Fruit fly (Drosophila melanogaster) whole organism, embryonic: ENCODE results near the gene Kyat.

ENCODE experiments used
- Bteb2 ChIP-seq: fragments of 200-800 bp; sonication (Bioruptor generic); optimal IDR thresholded peaks from 2 replicates; lab custom pipeline; 2016; ENCODE audit warnings: missing biosample characterization, missing genetic modification characterization
- CG10654 ChIP-seq: fragments of 200-800 bp; sonication (Bioruptor generic); optimal IDR thresholded peaks from 2 replicates; lab custom pipeline; 2016; ENCODE audit warnings: missing biosample characterization, missing genetic modification characterization
- CG14441 ChIP-seq: fragments of 200-800 bp; sonication (Bioruptor generic); IDR thresholded peaks from 2 replicates; pipeline ENCODE4 v1.3.6; 2022; ENCODE audit warnings: missing biosample characterization, missing genetic modification characterization
- CG15601 ChIP-seq: fragments of 200-800 bp; sonication (Bioruptor generic); optimal IDR thresholded peaks from 3 replicates; lab custom pipeline; 2019; ENCODE audit warnings: missing biosample characterization, mild to moderate bottlenecking, missing genetic modification characterization, moderate library complexity
- CG17186 ChIP-seq: fragments of 200-800 bp; sonication (Bioruptor generic); optimal IDR thresholded peaks from 3 replicates; lab custom pipeline; 2017; ENCODE audit warnings: missing biosample characterization, missing genetic modification reagents, missing genetic modification characterization
- CG1792 ChIP-seq: fragments of 200-800 bp; sonication (Bioruptor generic); optimal IDR thresholded peaks from 2 replicates; lab custom pipeline; 2016; ENCODE audit warnings: missing biosample characterization, missing genetic modification characterization
- CG18619 ChIP-seq: fragments of 200-800 bp; sonication (Bioruptor generic); optimal IDR thresholded peaks from 3 replicates; lab custom pipeline; 2017; ENCODE audit warnings: missing biosample characterization, mild to moderate bottlenecking, missing genetic modification characterization
- CG2199 ChIP-seq: fragments of 200-800 bp; sonication (Bioruptor generic); IDR thresholded peaks from 3 replicates; pipeline ENCODE4 v1.3.6; 2022; ENCODE audit warnings: missing biosample characterization, missing genetic modification characterization
- CG2678 ChIP-seq: fragments of 200-800 bp; sonication (Bioruptor generic); optimal IDR thresholded peaks from 3 replicates; lab custom pipeline; 2019; ENCODE audit warnings: missing biosample characterization, mild to moderate bottlenecking, missing genetic modification characterization, moderate library complexity
- CG31388 ChIP-seq: fragments of 200-800 bp; sonication (Bioruptor generic); optimal IDR thresholded peaks from 2 replicates; lab custom pipeline; 2016; ENCODE audit warnings: missing biosample characterization, missing genetic modification characterization
- CG3838 ChIP-seq: fragments of 200-800 bp; sonication (Bioruptor generic); optimal IDR thresholded peaks from 3 replicates; lab custom pipeline; 2016; ENCODE audit warnings: missing biosample characterization, missing genetic modification characterization
- CG6272 ChIP-seq: fragments of 200-800 bp; sonication (Bioruptor generic); IDR thresholded peaks from 2 replicates; pipeline ENCODE4 v1.3.6; 2022; ENCODE audit warnings: missing biosample characterization, missing genetic modification characterization
- CG8924 ChIP-seq: fragments of 200-800 bp; optimal IDR thresholded peaks from 3 replicates; lab custom pipeline; 2019; ENCODE audit warnings: missing biosample characterization, mild to moderate bottlenecking, missing genetic modification characterization, moderate library complexity
- CG9727 ChIP-seq: fragments of 200-800 bp; sonication (Bioruptor generic); optimal IDR thresholded peaks from 3 replicates; lab custom pipeline; 2017; ENCODE audit warnings: missing biosample characterization, mild to moderate bottlenecking, missing genetic modification characterization
- CG9797 ChIP-seq: fragments of 200-800 bp; sonication (Bioruptor generic); optimal IDR thresholded peaks from 3 replicates; lab custom pipeline; 2018; ENCODE audit warnings: missing biosample characterization, mild to moderate bottlenecking, missing genetic modification characterization
- CkIIα-i1 ChIP-seq: fragments of 200-800 bp; sonication (Bioruptor generic); IDR thresholded peaks from 2 replicates; pipeline ENCODE4 v1.3.6; 2022; ENCODE audit warnings: missing biosample characterization, missing genetic modification characterization
- Ets97D ChIP-seq: fragments of 200-800 bp; sonication (Bioruptor generic); optimal IDR thresholded peaks from 3 replicates; lab custom pipeline; 2016; ENCODE audit warnings: missing biosample characterization, missing genetic modification characterization
- Gsc ChIP-seq: fragments of 200-800 bp; sonication (Bioruptor generic); IDR thresholded peaks from 2 replicates; pipeline ENCODE4 v1.3.6; 2022; ENCODE audit warnings: missing biosample characterization, missing genetic modification characterization
- HmgD ChIP-seq: fragments of 200-800 bp; sonication (Bioruptor generic); optimal IDR thresholded peaks from 3 replicates; lab custom pipeline; 2016; ENCODE audit warnings: missing biosample characterization, missing genetic modification characterization
- Hmr ChIP-seq: fragments of 200-800 bp; sonication (Bioruptor generic); optimal IDR thresholded peaks from 3 replicates; lab custom pipeline; 2017; ENCODE audit warnings: mild to moderate bottlenecking, missing biosample characterization, missing genetic modification reagents, missing genetic modification characterization
- Kr ChIP-seq: fragments of 200-800 bp; sonication (Bioruptor generic); optimal IDR thresholded peaks from 2 replicates; lab custom pipeline; 2017; ENCODE audit warnings: missing biosample characterization, mild to moderate bottlenecking, missing genetic modification characterization
- Lim3 ChIP-seq: fragments of 200-800 bp; sonication (Bioruptor generic); IDR thresholded peaks from 2 replicates; pipeline ENCODE4 v1.3.6; 2022; ENCODE audit warnings: missing biosample characterization, missing genetic modification characterization
- Meics ChIP-seq: fragments of 200-800 bp; sonication (Bioruptor generic); optimal IDR thresholded peaks from 2 replicates; lab custom pipeline; 2017; ENCODE audit warnings: missing biosample characterization, mild to moderate bottlenecking, missing genetic modification characterization
- Rx ChIP-seq: fragments of 200-800 bp; sonication (Bioruptor generic); IDR thresholded peaks from 2 replicates; pipeline ENCODE4 v1.3.6; 2022; ENCODE audit warnings: missing biosample characterization, missing genetic modification characterization
- Spps ChIP-seq: fragments of 200-800 bp; sonication (Bioruptor generic); optimal IDR thresholded peaks from 2 replicates; lab custom pipeline; 2018; ENCODE audit warnings: missing biosample characterization, mild to moderate bottlenecking, missing genetic modification characterization
- TFAM ChIP-seq: fragments of 200-800 bp; sonication (Bioruptor generic); optimal IDR thresholded peaks from 2 replicates; lab custom pipeline; 2017; ENCODE audit warnings: missing biosample characterization, missing genetic modification characterization, inconsistent platforms
- Xbp1 ChIP-seq: fragments of 200-800 bp; sonication (Bioruptor generic); optimal IDR thresholded peaks from 3 replicates; lab custom pipeline; 2016; ENCODE audit warnings: missing biosample characterization, mild to moderate bottlenecking, missing genetic modification characterization
- ap ChIP-seq: fragments of 200-800 bp; sonication (Bioruptor generic); IDR thresholded peaks from 2 replicates; pipeline ENCODE4 v1.3.6; 2022; ENCODE audit warnings: missing biosample characterization, missing genetic modification characterization
- bab2 ChIP-seq: fragments of 200-800 bp; sonication (Bioruptor generic); optimal IDR thresholded peaks from 2 replicates; lab custom pipeline; 2016; ENCODE audit warnings: missing biosample characterization, missing genetic modification characterization
- bcd ChIP-seq: fragments of 200-800 bp; sonication (Bioruptor generic); optimal IDR thresholded peaks from 2 replicates; lab custom pipeline; 2017; ENCODE audit warnings: missing biosample characterization, mild to moderate bottlenecking, missing genetic modification characterization
- dati ChIP-seq: fragments of 200-800 bp; sonication (Bioruptor generic); IDR thresholded peaks from 2 replicates; pipeline ENCODE4 v1.3.6; 2022; ENCODE audit warnings: missing biosample characterization, missing genetic modification characterization
- dm ChIP-seq: fragments of 200-800 bp; sonication (Bioruptor generic); optimal IDR thresholded peaks from 3 replicates; lab custom pipeline; 2016; ENCODE audit warnings: missing biosample characterization, missing genetic modification characterization
- eve ChIP-seq, 2 experiments: fragments of >200 bp; optimal IDR thresholded peaks; 2 replicates each; lab custom pipeline; 2017; ENCODE audit warnings: missing biosample characterization in 2 of 2, missing genetic modification characterization in 2 of 2
- fu2 ChIP-seq: fragments of 200-800 bp; sonication (Bioruptor generic); optimal IDR thresholded peaks from 2 replicates; lab custom pipeline; 2016; ENCODE audit warnings: missing biosample characterization, missing genetic modification characterization
- gro ChIP-seq: fragments of 200-800 bp; sonication (Bioruptor generic); optimal IDR thresholded peaks from 2 replicates; lab custom pipeline; 2016; ENCODE audit warnings: missing biosample characterization, missing genetic modification characterization
- hkb ChIP-seq, 2 experiments: fragments of 200-800 bp in 1 of 2; fragments of >200 bp in 1 of 2; sonication (Bioruptor generic) in 1 of 2; IDR thresholded peaks in 1 of 2; optimal IDR thresholded peaks in 1 of 2; 2 replicates each; pipeline versions ENCODE4 v1.3.6 to Lab custom; 2017 to 2022; ENCODE audit warnings: missing biosample characterization in 1 of 2, missing genetic modification characterization in 1 of 2
- insv ChIP-seq, 2 experiments: fragments of 200-800 bp; sonication (Bioruptor generic); optimal IDR thresholded peaks; 3 replicates each; lab custom pipeline; 2016 to 2018; ENCODE audit warnings: missing biosample characterization in 2 of 2, missing genetic modification characterization in 2 of 2
- kay ChIP-seq: fragments of 200-800 bp; sonication (Bioruptor generic); optimal IDR thresholded peaks from 2 replicates; lab custom pipeline; 2016; ENCODE audit warnings: missing biosample characterization, missing genetic modification characterization
- nau ChIP-seq: fragments of 200-800 bp; sonication (Bioruptor generic); optimal IDR thresholded peaks from 3 replicates; lab custom pipeline; 2017; ENCODE audit warnings: missing biosample characterization, mild to moderate bottlenecking, missing genetic modification characterization, missing genetic modification reagents
- nom ChIP-seq: fragments of 200-800 bp; sonication (Bioruptor generic); optimal IDR thresholded peaks from 2 replicates; lab custom pipeline; 2017; ENCODE audit warnings: missing biosample characterization, missing genetic modification characterization, mild to moderate bottlenecking, moderate library complexity, missing genetic modification reagents
- pros ChIP-seq: fragments of 200-800 bp; sonication (Bioruptor generic); optimal IDR thresholded peaks from 3 replicates; lab custom pipeline; 2019; ENCODE audit warnings: missing biosample characterization, mild to moderate bottlenecking, missing genetic modification characterization, moderate library complexity
- ro ChIP-seq: fragments of 200-800 bp; sonication (Bioruptor generic); IDR thresholded peaks from 2 replicates; pipeline ENCODE4 v1.3.6; 2022; ENCODE audit warnings: missing biosample characterization, missing genetic modification characterization
- salm ChIP-seq: fragments of 200-800 bp; sonication (Bioruptor generic); optimal IDR thresholded peaks from 2 replicates; lab custom pipeline; 2018; ENCODE audit warnings: missing biosample characterization, mild to moderate bottlenecking, missing genetic modification characterization
- sim ChIP-seq: fragments of 200-800 bp; sonication (Bioruptor generic); IDR thresholded peaks from 2 replicates; pipeline ENCODE4 v1.3.6; 2022; ENCODE audit warnings: missing biosample characterization, missing genetic modification characterization
- sima ChIP-seq: fragments of 200-800 bp; sonication (Bioruptor generic); optimal IDR thresholded peaks from 2 replicates; lab custom pipeline; 2016; ENCODE audit warnings: missing biosample characterization, missing genetic modification characterization
- sug ChIP-seq: fragments of 200-800 bp; optimal IDR thresholded peaks from 2 replicates; lab custom pipeline; 2019; ENCODE audit warnings: missing biosample characterization, mild to moderate bottlenecking, missing genetic modification characterization, moderate library complexity
- usp ChIP-seq: fragments of >200 bp; optimal IDR thresholded peaks from 2 replicates; lab custom pipeline; 2017; ENCODE audit warnings: missing biosample characterization, missing genetic modification characterization
- vnd ChIP-seq: fragments of 200-800 bp; sonication (Bioruptor generic); IDR thresholded peaks from 3 replicates; pipeline ENCODE4 v1.3.6; 2022; ENCODE audit warnings: missing biosample characterization, missing genetic modification characterization; ENCODE audit not compliant: partially characterized antibody
- zen2 ChIP-seq: fragments of 200-800 bp; sonication (Bioruptor generic); IDR thresholded peaks from 3 replicates; pipeline ENCODE4 v1.3.6; 2022; ENCODE audit warnings: missing biosample characterization, missing genetic modification characterization; ENCODE audit not compliant: partially characterized antibody
- zfh2 ChIP-seq: fragments of 200-800 bp; sonication (Bioruptor generic); optimal IDR thresholded peaks from 2 replicates; lab custom pipeline; 2016; ENCODE audit warnings: missing biosample characterization, missing genetic modification characterization

The Kyat gene

dm6 chr3R:11779357-11780018, 42.8 kb downstream of the Kyat start (continued):
- TF ChIP-seq zen2 (GFP tag; lab: Robert Waterston, UW) (no peak), sug (tag; lab: Kevin White, UChicago) (no peak), CG3838 (GFP tag; lab: Kevin White, UChicago) (peak; percentile 59), CG15601 (tag; lab: Kevin White, UChicago) (peak; percentile 87), Meics (GFP tag; lab: Kevin White, UChicago) (peak; percentile 12), eve (GFP tag; optimal IDR thresholded peaks at IDR 0.05; lab: Kevin White, UChicago) (peak in 1 of 2 experiments; percentile 93), dm (peak; percentile 20), CG2678 (tag; lab: Kevin White, UChicago) (peak; percentile 78), Xbp1 (peak; percentile 79), CG1792 (GFP tag; lab: Kevin White, UChicago) (no peak), hkb (optimal IDR thresholded peaks at IDR 0.05; lab: Kevin White, UChicago) (no peak), hkb (GFP tag; IDR thresholded peaks at IDR 0.05; lab: Robert Waterston, UW) (peak; percentile 60; the same call in 1 of the 2 replicates), Ets97D (GFP tag; lab: Kevin White, UChicago) (peak; percentile 3), CG6272 (GFP tag; lab: Robert Waterston, UW) (no peak; the same call in 1 of the 2 replicates), CG2199 (GFP tag; lab: Robert Waterston, UW) (peak; percentile 68; the same call in 2 of the 3 replicates), bab2 (GFP tag; lab: Kevin White, UChicago) (peak; percentile 58), CkIIα-i1 (no peak), Rx (peak; percentile 32; the same call in 1 of the 2 replicates), Lim3 (no peak), CG17186 (GFP tag; lab: Kevin White, UChicago) (peak; percentile 46), CG10654 (GFP tag; lab: Kevin White, UChicago) (peak; percentile 64), insv (GFP tag; optimal IDR thresholded peaks at IDR 0.05; lab: Kevin White, UChicago) (no peak), nom (peak; percentile 66), CG18619 (peak; percentile 63), CG14441 (GFP tag; lab: Robert Waterston, UW) (peak; percentile 40; the same call in 1 of the 2 replicates), CG9797 (GFP tag; lab: Kevin White, UChicago) (peak; percentile 4), nau (GFP tag; lab: Kevin White, UChicago) (peak; percentile 48), Gsc (GFP tag; lab: Robert Waterston, UW) (peak; percentile 61), Spps (peak; percentile 84), fu2 (no peak), HmgD (GFP tag; lab: Kevin White, UChicago) (peak; percentile 1), sima (GFP tag; lab: Kevin White, UChicago) (no peak), salm (peak; percentile 78), pros (GFP tag; lab: Kevin White, UChicago) (peak; percentile 65), Kr (no peak), CG31388 (GFP tag; lab: Kevin White, UChicago) (peak; percentile 63), dati (GFP tag; lab: Robert Waterston, UW) (no peak), CG8924 (peak; percentile 87), kay (GFP tag; lab: Kevin White, UChicago) (no peak), CG9727 (GFP tag; lab: Kevin White, UChicago) (peak; percentile 84), sim (0 out of 2 replicates have a peak, but pooled peaks have one; percentile 31), zfh2 (GFP tag; lab: Kevin White, UChicago) (no peak), ro (no peak), Bteb2 (GFP tag; lab: Kevin White, UChicago) (no peak), Hmr (no peak), TFAM (GFP tag; lab: Kevin White, UChicago) (no peak), usp (GFP tag; lab: Kevin White, UChicago) (no peak), vnd (GFP tag; lab: Robert Waterston, UW) (no peak), ap (peak; percentile 58), bcd (GFP tag; lab: Kevin White, UChicago) (peak; percentile 66), gro (no peak)
